Worm (Caenorhabditis elegans) whole organism, L4 larva: ENCODE data around the gene gas-1.

Experiments
- D1046.2 ChIP-seq: fragments of 200-800 bp; sonication (Bioruptor generic); IDR thresholded peaks from 2 replicates; pipeline ENCODE4 v1.3.6; 2022; ENCODE audit warnings: missing genetic modification characterization, missing compliant biosample characterization
- F44E2.7 ChIP-seq: fragments of 200-800 bp; sonication (Bioruptor generic); IDR thresholded peaks from 2 replicates; pipeline ENCODE4 v2.1.2; 2022; ENCODE audit warnings: missing genetic modification characterization, missing compliant biosample characterization
- T26A8.4 ChIP-seq: fragments of 200-800 bp; sonication (Bioruptor generic); IDR thresholded peaks from 2 replicates; pipeline ENCODE4 v1.3.6; 2022; ENCODE audit warnings: missing genetic modification characterization, missing compliant biosample characterization
- Y105C5A.15 ChIP-seq: fragments of 200-800 bp; sonication (Bioruptor generic); IDR thresholded peaks from 2 replicates; pipeline ENCODE4 v1.3.6; 2022; ENCODE audit warnings: missing genetic modification characterization, missing compliant biosample characterization
- Y75B8A.6 ChIP-seq: fragments of 200-800 bp; sonication (Bioruptor generic); IDR thresholded peaks from 2 replicates; pipeline ENCODE4 v1.3.6; 2022; ENCODE audit warnings: missing genetic modification reagents, missing genetic modification characterization, missing compliant biosample characterization
- ZK337.2 ChIP-seq: fragments of 200-800 bp; sonication (Bioruptor generic); IDR thresholded peaks from 2 replicates; pipeline ENCODE4 v1.3.6; 2022; ENCODE audit warnings: missing genetic modification reagents, missing genetic modification characterization, missing compliant biosample characterization
- ZK546.5 ChIP-seq, 2 experiments: sonication (generic microtip); optimal IDR thresholded peaks; 2 replicates each; lab custom pipeline; 2017; ENCODE audit warnings: missing biosample characterization in 2 of 2, missing genetic modification characterization in 2 of 2
- aha-1 ChIP-seq: fragments of 150-350 bp; peaks from one replicate; lab custom pipeline; 2014; ENCODE audit warnings: missing biosample characterization, missing genetic modification characterization
- ceh-20 ChIP-seq: fragments of 200-800 bp; sonication (Bioruptor generic); IDR thresholded peaks from 2 replicates; pipeline ENCODE4 v1.3.6; 2022; ENCODE audit warnings: missing genetic modification reagents, missing genetic modification characterization, missing compliant biosample characterization
- ceh-62 ChIP-seq: sonication (generic microtip); optimal IDR thresholded peaks from 2 replicates; lab custom pipeline; 2017; ENCODE audit warnings: missing biosample characterization, missing genetic modification characterization
- cey-2 ChIP-seq: sonication (generic microtip); optimal IDR thresholded peaks from 3 replicates; lab custom pipeline; 2017; ENCODE audit warnings: missing genetic modification characterization, mild to moderate bottlenecking, missing compliant biosample characterization, antibody characterized with exemption, borderline replicate concordance; ENCODE audit not compliant: insufficient read depth
- dmd-6 ChIP-seq: fragments of 200-800 bp; sonication (Bioruptor generic); IDR thresholded peaks from 2 replicates; pipeline ENCODE4 v1.3.6; 2022; ENCODE audit warnings: missing genetic modification reagents, missing genetic modification characterization, missing compliant biosample characterization
- duxl-1 ChIP-seq: sonication (generic microtip); optimal IDR thresholded peaks from 2 replicates; lab custom pipeline; 2016; ENCODE audit warnings: mild to moderate bottlenecking, missing genetic modification characterization, moderate library complexity, missing compliant biosample characterization; ENCODE audit not compliant: poor library complexity
- fkh-10 ChIP-seq: fragments of 150-350 bp; optimal IDR thresholded peaks from 2 replicates; lab custom pipeline; 2014; ENCODE audit warnings: missing biosample characterization, missing genetic modification reagents, missing genetic modification characterization
- fos-1 ChIP-seq: fragments of 150-350 bp; optimal IDR thresholded peaks from 2 replicates; lab custom pipeline; 2014; ENCODE audit warnings: missing biosample characterization, missing genetic modification characterization
- gei-8 ChIP-seq: fragments of 200-800 bp; sonication (Bioruptor generic); optimal IDR thresholded peaks from 2 replicates; lab custom pipeline; 2018; ENCODE audit warnings: mild to moderate bottlenecking, missing genetic modification characterization, missing compliant biosample characterization
- hlh-30 ChIP-seq: sonication (generic microtip); optimal IDR thresholded peaks from 2 replicates; lab custom pipeline; 2017; ENCODE audit warnings: antibody characterized with exemption, mild to moderate bottlenecking, missing genetic modification characterization, missing compliant biosample characterization; ENCODE audit not compliant: insufficient read depth
- lin-1 ChIP-seq: fragments of 200-800 bp; sonication (Bioruptor generic); IDR thresholded peaks from 2 replicates; pipeline ENCODE4 v1.3.6; 2022; ENCODE audit warnings: missing genetic modification reagents, missing genetic modification characterization, missing compliant biosample characterization
- lin-39 ChIP-seq: fragments of 150-350 bp; optimal IDR thresholded peaks from 2 replicates; lab custom pipeline; 2014; ENCODE audit warnings: missing biosample characterization, missing genetic modification reagents, missing genetic modification characterization
- lir-3 ChIP-seq: sonication (generic microtip); optimal IDR thresholded peaks from 2 replicates; lab custom pipeline; 2016; ENCODE audit warnings: mild to moderate bottlenecking, missing genetic modification characterization, missing compliant biosample characterization
- lsy-2 ChIP-seq, 2 experiments: fragments of 150-350 bp in 1 of 2; sonication (generic microtip) in 1 of 2; optimal IDR thresholded peaks; 2 replicates each; lab custom pipeline; 2014 to 2017; ENCODE audit warnings: missing biosample characterization in 2 of 2, missing genetic modification characterization in 2 of 2
- mdl-1 ChIP-seq, 2 experiments: fragments of 150-350 bp in 1 of 2; sonication (generic microtip) in 1 of 2; optimal IDR thresholded peaks; 2 replicates each; lab custom pipeline; 2014 to 2017; ENCODE audit warnings: missing biosample characterization in 2 of 2, missing genetic modification characterization in 2 of 2
- mep-1 ChIP-seq: fragments of 150-350 bp; sonication (generic microtip); optimal IDR thresholded peaks from 3 replicates; lab custom pipeline; 2014; ENCODE audit warnings: missing biosample characterization, missing genetic modification characterization
- mxl-2 ChIP-seq: fragments of 200-800 bp; sonication (Bioruptor generic); conservative IDR thresholded peaks from 2 replicates; pipeline ENCODE4 v1.3.6; 2022; ENCODE audit warnings: missing genetic modification reagents, missing genetic modification characterization, missing compliant biosample characterization
- nhr-102 ChIP-seq: sonication (generic microtip); optimal IDR thresholded peaks from 2 replicates; lab custom pipeline; 2016; ENCODE audit warnings: mild to moderate bottlenecking, missing genetic modification characterization, moderate library complexity, missing compliant biosample characterization
- nhr-25 ChIP-seq: sonication (generic microtip); optimal IDR thresholded peaks from 2 replicates; lab custom pipeline; 2017; ENCODE audit warnings: missing genetic modification characterization, mild to moderate bottlenecking, missing compliant biosample characterization, antibody characterized with exemption, moderate library complexity, borderline replicate concordance; ENCODE audit not compliant: insufficient read depth
- nhr-28 ChIP-seq: fragments of 150-350 bp; optimal IDR thresholded peaks from 2 replicates; lab custom pipeline; 2014; ENCODE audit warnings: missing biosample characterization, missing genetic modification characterization
- nhr-41 ChIP-seq: fragments of 200-800 bp; sonication (Bioruptor generic); IDR thresholded peaks from 2 replicates; pipeline ENCODE4 v1.3.6; 2022; ENCODE audit warnings: missing genetic modification reagents, missing genetic modification characterization, missing compliant biosample characterization
- nhr-76 ChIP-seq: fragments of 150-350 bp; optimal IDR thresholded peaks from 2 replicates; lab custom pipeline; 2014; ENCODE audit warnings: missing biosample characterization, missing genetic modification characterization
- php-3 ChIP-seq: fragments of 200-800 bp; sonication (Bioruptor generic); IDR thresholded peaks from 2 replicates; pipeline ENCODE4 v1.3.6; 2022; ENCODE audit warnings: missing genetic modification reagents, missing genetic modification characterization, missing compliant biosample characterization
- rbr-2 ChIP-seq: sonication (generic microtip); optimal IDR thresholded peaks from 2 replicates; lab custom pipeline; 2016; ENCODE audit warnings: missing genotype, missing genetic modification characterization, missing compliant biosample characterization
- tag-97 ChIP-seq: fragments of 200-800 bp; sonication (Bioruptor generic); IDR thresholded peaks from 2 replicates; pipeline ENCODE4 v1.3.6; 2022; ENCODE audit warnings: missing genetic modification characterization, missing compliant biosample characterization
- unc-130 ChIP-seq: sonication (generic microtip); optimal IDR thresholded peaks from 2 replicates; lab custom pipeline; 2016; ENCODE audit warnings: missing genetic modification reagents, missing genetic modification characterization, missing compliant biosample characterization
- unc-62 ChIP-seq, 3 experiments: fragments of 150-350 bp in 1 of 3; sonication (generic microtip); optimal IDR thresholded peaks in 2 of 3; peaks in 1 of 3; 1 replicate in 1 of 3; 2 replicates in 2 of 3; lab custom pipeline; 2014 to 2017; ENCODE audit warnings: missing biosample characterization in 3 of 3, missing genetic modification characterization in 3 of 3, missing genetic modification reagents in 3 of 3, missing genotype in 1 of 3
- ztf-7 ChIP-seq: fragments of 150-350 bp; optimal IDR thresholded peaks from 2 replicates; lab custom pipeline; 2014; ENCODE audit warnings: missing biosample characterization, missing genetic modification characterization

gas-1 gene

DNA sequence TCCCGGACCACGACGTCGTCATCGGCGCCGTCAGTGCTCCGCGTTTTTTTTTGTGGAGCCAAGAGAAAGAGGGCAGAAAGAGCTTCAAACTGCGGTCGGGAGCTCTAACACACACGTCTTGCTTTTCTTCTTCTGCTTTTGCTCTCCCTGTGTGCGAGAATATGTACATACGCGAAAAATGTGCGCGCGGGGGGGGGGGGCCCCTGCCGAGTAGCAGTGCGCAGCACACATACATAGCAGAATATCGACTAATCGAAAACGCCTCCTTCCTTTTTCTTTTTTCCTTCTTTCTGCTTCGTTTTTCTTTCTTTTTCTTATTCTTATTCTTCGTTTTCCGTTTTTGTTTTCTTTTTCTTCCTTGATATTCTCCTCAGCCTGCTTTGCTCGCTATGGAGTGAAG lies 23.6 kb downstream of the gas-1 start (continued):
- TF ChIP-seq rbr-2 = peak; percentile 63

ce11 chrX:15564338-15564737 lies 25.9 kb downstream of the gas-1 start:
- TF ChIP-seq Y75B8A.6 (GFP tag; lab: Robert Waterston, UW) = no peak
- 0 out of 2 replicates have a peak, but pooled peaks have one; percentile 12 for TF ChIP-seq dmd-6
- peak; percentile 31 for TF ChIP-seq aha-1 (tag; lab: Kevin White, UChicago)
- TF ChIP-seq mxl-2 (GFP tag; lab: Robert Waterston, UW) = no peak
- peak in 1 of 2 experiments; percentile 35 for TF ChIP-seq lsy-2 (tag; optimal IDR thresholded peaks at IDR 0.05; lab: Kevin White, UChicago)
- peak; percentile 79 for TF ChIP-seq hlh-30 (tag; lab: Kevin White, UChicago)
- TF ChIP-seq mep-1 (tag; lab: Kevin White, UChicago) = peak; percentile 4
- peak in 1 of 2 experiments; percentile 99 for TF ChIP-seq unc-62 (GFP tag; optimal IDR thresholded peaks at IDR 0.05 in 1 of 2; lab: Kevin White, UChicago)
- TF ChIP-seq unc-62 (tag; optimal IDR thresholded peaks at IDR 0.05; lab: Kevin White, UChicago) = no peak
- no peak for TF ChIP-seq nhr-28
- TF ChIP-seq ZK546.5 (tag; optimal IDR thresholded peaks at IDR 0.05; lab: Kevin White, UChicago) = no peak
- TF ChIP-seq fos-1 = no peak
- TF ChIP-seq F44E2.7 (GFP tag; lab: Robert Waterston, UW) = no peak
- peak in 1 of 2 experiments; percentile 37 for TF ChIP-seq mdl-1 (tag; optimal IDR thresholded peaks at IDR 0.05; lab: Kevin White, UChicago)
- 0 out of 2 replicates have a peak, but pooled peaks have one; percentile 27 for TF ChIP-seq ceh-20 (GFP tag; lab: Robert Waterston, UW)

DNA sequence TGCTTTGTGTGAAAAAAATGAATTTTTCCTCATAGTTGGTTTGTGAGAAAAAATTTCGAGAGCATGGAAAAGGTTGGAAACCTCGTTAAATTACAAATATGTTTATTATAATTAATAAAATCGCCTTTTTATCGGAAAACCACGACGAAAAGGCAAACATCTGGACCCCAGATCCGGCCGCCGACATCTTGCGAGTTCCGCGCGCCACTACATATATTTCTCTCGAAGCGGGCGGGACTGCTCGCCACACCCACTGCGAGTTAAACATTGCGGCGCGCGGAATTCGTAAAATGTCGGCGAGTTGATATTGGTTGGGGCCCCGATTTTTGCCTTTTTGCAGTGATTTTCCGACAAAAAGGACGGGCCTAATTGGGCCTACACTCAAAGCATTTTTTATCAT lies 30.7 kb downstream of the gas-1 start:
- TF ChIP-seq nhr-102 (no peak), aha-1 (tag; lab: Kevin White, UChicago) (peak; percentile 37)

DNA sequence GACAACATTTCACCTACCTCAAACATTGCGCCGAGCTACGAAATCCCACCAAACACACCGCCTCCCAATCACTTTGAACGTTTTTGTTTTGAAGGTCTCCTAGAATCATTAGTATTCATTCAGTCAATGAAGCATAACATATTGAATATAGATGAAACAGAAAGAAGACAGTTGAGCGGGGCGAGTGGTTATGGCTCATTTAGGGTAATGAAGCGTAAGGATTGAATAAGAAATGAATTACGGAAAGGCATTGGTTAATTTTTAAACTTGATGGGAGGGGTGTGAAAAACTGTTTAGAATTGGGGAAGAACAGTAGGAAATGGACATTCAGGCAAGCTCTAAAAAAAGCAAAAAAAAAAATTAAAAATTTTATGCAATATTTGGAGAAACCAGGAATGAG lies 32.3 kb downstream of the gas-1 start, which contains the start of gene lron-3:
lron-3 (minus strand) TSS at position 101 of the 400 bp plus-strand sequence.
- no peak for TF ChIP-seq dmd-6
- no peak for TF ChIP-seq gei-8 (GFP tag; lab: Kevin White, UChicago)
- TF ChIP-seq duxl-1 = no peak
- no peak for TF ChIP-seq cey-2 (tag; lab: Kevin White, UChicago)
- no peak for TF ChIP-seq lin-39
- no peak for TF ChIP-seq tag-97 (GFP tag; lab: Robert Waterston, UW)
- TF ChIP-seq lin-1 (GFP tag; lab: Robert Waterston, UW) = no peak
- no peak for TF ChIP-seq fkh-10 (GFP tag; lab: Kevin White, UChicago)
- no peak for TF ChIP-seq nhr-41 (GFP tag; lab: Robert Waterston, UW)
- TF ChIP-seq ceh-62 (tag; lab: Kevin White, UChicago) = no peak
- no peak for TF ChIP-seq lir-3
- TF ChIP-seq Y105C5A.15 (GFP tag; lab: Robert Waterston, UW) = no peak
- TF ChIP-seq T26A8.4 (GFP tag; lab: Robert Waterston, UW) = no peak
- no peak for TF ChIP-seq D1046.2 (GFP tag; lab: Robert Waterston, UW)
- TF ChIP-seq php-3 (GFP tag; lab: Robert Waterston, UW) = no peak

DNA sequence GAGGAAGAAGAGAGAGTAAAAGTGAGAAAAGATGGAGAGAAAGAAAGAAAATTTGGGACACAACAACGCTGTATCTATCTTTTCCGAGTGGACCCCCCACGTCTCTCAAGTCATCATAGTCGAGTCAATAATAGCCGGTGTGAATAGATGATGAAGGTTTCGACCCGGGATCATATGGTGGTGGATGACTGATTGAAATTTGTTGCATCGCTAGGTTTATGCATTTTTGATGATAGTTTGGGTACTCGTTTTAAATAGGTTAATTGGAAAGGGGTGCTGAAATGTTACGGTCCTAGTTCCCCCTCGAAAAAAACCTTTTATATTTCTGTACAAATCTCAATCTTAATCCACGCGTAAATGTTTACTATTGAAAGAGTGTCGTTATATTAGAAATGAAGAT lies 34.7 kb downstream of the gas-1 start:
- peak in 1 of 2 experiments; percentile 80 for TF ChIP-seq unc-62 (GFP tag; optimal IDR thresholded peaks at IDR 0.05 in 1 of 2; lab: Kevin White, UChicago)
- no peak for TF ChIP-seq unc-62 (tag; optimal IDR thresholded peaks at IDR 0.05; lab: Kevin White, UChicago)
- TF ChIP-seq D1046.2 (GFP tag; lab: Robert Waterston, UW) = no peak

DNA sequence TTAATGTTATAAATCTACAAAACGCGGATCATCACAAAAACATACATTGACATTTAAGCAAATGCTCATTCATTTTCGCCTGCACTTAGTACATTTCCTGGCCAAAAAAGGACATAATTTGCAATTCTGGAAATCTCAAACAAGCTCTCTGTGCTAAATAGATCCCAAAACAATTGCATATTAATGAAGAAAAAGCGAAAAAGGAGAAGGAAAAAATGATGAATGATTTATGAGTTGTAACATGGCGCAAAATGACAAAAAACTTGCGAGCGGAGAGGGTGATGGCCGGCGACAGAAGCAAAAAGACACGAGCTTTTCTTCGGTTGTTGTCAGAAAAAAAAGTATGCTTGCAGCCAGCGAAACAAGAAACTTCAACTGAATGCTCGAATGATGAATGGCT lies 35.3 kb downstream of the gas-1 start:
- TF ChIP-seq ZK546.5 (tag; optimal IDR thresholded peaks at IDR 0.05; lab: Kevin White, UChicago) = no peak
- TF ChIP-seq ztf-7 = no peak
- TF ChIP-seq mep-1 (tag; lab: Kevin White, UChicago) = no peak
- TF ChIP-seq php-3 (GFP tag; lab: Robert Waterston, UW) = no peak
- no peak for TF ChIP-seq lin-1 (GFP tag; lab: Robert Waterston, UW)
- no peak for TF ChIP-seq ZK337.2 (GFP tag; lab: Robert Waterston, UW)
- TF ChIP-seq fos-1 = no peak
- TF ChIP-seq nhr-76 (tag; lab: Kevin White, UChicago) = no peak
- TF ChIP-seq duxl-1 = no peak
- no peak for TF ChIP-seq nhr-25 (tag; lab: Kevin White, UChicago)
- TF ChIP-seq unc-130 (GFP tag; lab: Kevin White, UChicago) = no peak
- peak; percentile 57; the same call in 1 of the 2 replicates for TF ChIP-seq ceh-20 (GFP tag; lab: Robert Waterston, UW)
- peak; percentile 51 for TF ChIP-seq aha-1 (tag; lab: Kevin White, UChicago)
- TF ChIP-seq ceh-62 (tag; lab: Kevin White, UChicago) = no peak
- peak; percentile 41 for TF ChIP-seq hlh-30 (tag; lab: Kevin White, UChicago)
